Fruit fly (Drosophila melanogaster) whole organism: ENCODE results near the gene Ir7g.

Source experiments
- CG8478 ChIP-seq: fragments of >200 bp; optimal IDR thresholded peaks from 2 replicates; lab custom pipeline; 2018; ENCODE audit warnings: inconsistent platforms
- Dll ChIP-seq: fragments of >200 bp; optimal IDR thresholded peaks from 2 replicates; lab custom pipeline; 2017
- EcR ChIP-seq, 2 experiments: fragments of >200 bp; optimal IDR thresholded peaks; 2 replicates each; lab custom pipeline; 2017; ENCODE audit warnings: missing biosample characterization in 2 of 2, missing genetic modification characterization in 2 of 2, missing genetic modification reagents in 2 of 2
- pan ChIP-seq: fragments of >200 bp; optimal IDR thresholded peaks from 2 replicates; lab custom pipeline; 2017
- psq ChIP-seq: fragments of >200 bp; optimal IDR thresholded peaks from 2 replicates; lab custom pipeline; 2017
- usp ChIP-seq: fragments of >200 bp; optimal IDR thresholded peaks from 2 replicates; lab custom pipeline; 2017; ENCODE audit warnings: missing biosample characterization, missing genetic modification characterization, mixed read lengths

The Ir7g gene

DNA sequence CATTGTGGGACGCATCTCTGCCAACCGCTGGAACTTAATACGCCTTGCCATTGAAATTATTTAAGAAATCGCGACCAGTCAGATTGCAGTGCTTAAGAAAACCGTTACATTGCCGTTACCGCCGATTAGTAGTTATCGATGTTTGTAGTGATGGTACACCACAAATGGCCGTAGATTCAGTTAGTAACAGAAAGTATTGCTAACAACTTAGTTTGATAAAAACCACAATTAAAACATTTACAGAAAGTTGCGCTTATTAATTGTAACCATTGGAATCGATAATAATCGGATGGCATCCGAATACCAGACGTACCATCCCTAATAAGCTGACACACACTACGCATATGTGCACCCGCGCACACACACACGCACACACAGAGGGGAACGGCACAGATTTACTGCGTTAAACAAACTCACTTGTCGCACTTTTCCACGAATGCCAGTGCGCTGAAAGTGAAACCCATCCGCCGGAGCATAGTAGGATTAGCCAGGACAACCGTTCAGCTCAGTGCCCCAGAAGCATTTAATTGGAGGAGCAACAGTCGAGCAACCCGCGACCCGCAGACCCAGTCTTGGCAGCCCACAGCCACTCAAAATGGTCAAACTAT is 35.7 kb downstream of the Ir7g start, which contains the start of the genes hdm and Ykt6:
Gene hdm, minus strand, starts transcription at position 51 of the 608 bp plus-strand sequence.
Gene Ykt6, plus strand, starts transcription at position 329 of the 608 bp plus-strand sequence.
- no peak for TF ChIP-seq CG8478

dm6 chrX:7923063-7923462 is 38.6 kb downstream of the Ir7g start:
- TF ChIP-seq Dll (lab: Kevin White, UChicago), result no peak
- no peak for TF ChIP-seq pan (lab: Kevin White, UChicago)
- no peak for TF ChIP-seq psq (lab: Kevin White, UChicago)
- no peak for TF ChIP-seq CG8478
- TF ChIP-seq usp (GFP tag; lab: Kevin White, UChicago), result no peak
- TF ChIP-seq EcR (GFP tag; optimal IDR thresholded peaks at IDR 0.05; lab: Kevin White, UChicago), result no peak

DNA sequence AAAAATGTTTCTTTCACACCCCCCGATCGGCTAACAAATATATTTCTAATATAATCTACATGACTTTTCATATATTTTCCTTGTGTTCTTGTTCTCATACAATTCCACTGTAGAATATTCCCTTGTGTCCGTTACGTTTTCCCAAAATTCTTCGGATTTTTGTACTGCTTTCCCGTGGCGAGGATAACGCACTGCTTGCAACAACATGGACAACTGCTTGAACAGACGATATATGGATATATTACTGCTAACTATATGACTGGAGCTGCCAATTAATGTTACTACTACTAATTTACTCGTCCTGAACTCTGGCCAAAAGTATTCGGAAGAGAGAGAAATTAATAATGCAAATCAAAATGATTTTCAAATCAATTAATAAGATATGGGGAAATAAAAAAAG is 40.5 kb downstream of the Ir7g start:
- TF ChIP-seq Dll (lab: Kevin White, UChicago), result no peak
- no peak for TF ChIP-seq CG8478
- TF ChIP-seq pan (lab: Kevin White, UChicago), result no peak
- TF ChIP-seq psq (lab: Kevin White, UChicago), result no peak
- no peak for TF ChIP-seq EcR (GFP tag; optimal IDR thresholded peaks at IDR 0.05; lab: Kevin White, UChicago)

DNA sequence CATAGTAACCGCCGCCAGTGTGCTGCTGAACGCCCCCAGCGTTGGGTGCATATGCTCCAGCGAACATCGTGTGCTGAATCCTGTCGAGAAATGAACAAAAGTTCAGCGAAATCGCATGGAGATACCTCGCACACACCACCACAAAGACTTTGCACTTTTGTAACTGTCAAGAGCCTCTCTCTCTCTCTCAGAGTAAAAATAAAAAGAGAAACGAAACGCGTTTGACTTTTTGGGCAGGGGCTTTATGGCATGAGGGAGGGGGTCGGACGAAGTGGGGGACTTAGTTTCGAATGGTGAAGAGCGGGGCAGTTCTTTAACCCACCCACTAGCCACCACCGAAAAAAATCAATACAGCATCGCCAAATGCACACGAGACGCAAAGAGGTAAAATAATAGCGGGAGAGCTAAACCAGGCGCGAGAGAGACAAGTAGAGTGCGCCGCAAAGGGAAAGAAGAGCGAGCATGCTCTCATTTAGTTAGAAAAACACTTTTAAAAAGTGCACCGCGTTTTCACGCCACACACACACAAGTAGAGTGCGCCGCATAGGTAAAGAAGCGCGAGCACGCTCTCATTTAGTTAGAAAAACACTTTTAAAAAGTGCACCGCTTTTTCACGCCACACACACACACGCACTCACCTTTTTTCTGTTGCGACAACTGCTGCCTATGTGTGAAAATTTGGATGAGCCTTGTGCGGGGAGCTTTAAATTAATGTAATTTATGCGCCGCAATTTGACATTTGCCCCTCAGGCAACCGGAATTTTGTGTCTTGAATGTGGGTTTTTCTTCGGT is 46.0 kb downstream of the Ir7g start:
- TF ChIP-seq EcR (GFP tag; optimal IDR thresholded peaks at IDR 0.05; lab: Kevin White, UChicago), result no peak
- TF ChIP-seq pan (lab: Kevin White, UChicago), result no peak
- no peak for TF ChIP-seq psq (lab: Kevin White, UChicago)
- peak; percentile 84 for TF ChIP-seq Dll (lab: Kevin White, UChicago)
- TF ChIP-seq CG8478, result peak; percentile 0
- no peak for TF ChIP-seq usp (GFP tag; lab: Kevin White, UChicago)

dm6 chrX:7931028-7931549 is 46.6 kb downstream of the Ir7g start, which contains the start of gene mahe:
TSS of gene mahe (minus strand) at chrX:7931382.
- TF ChIP-seq EcR (GFP tag; optimal IDR thresholded peaks at IDR 0.05; lab: Kevin White, UChicago) (no peak), CG8478 (no peak)

- TF ChIP-seq psq (lab: Kevin White, UChicago) (no peak), usp (GFP tag; lab: Kevin White, UChicago) (no peak), EcR (GFP tag; optimal IDR thresholded peaks at IDR 0.05; lab: Kevin White, UChicago) (no peak), Dll (lab: Kevin White, UChicago) (no peak), CG8478 (no peak), pan (lab: Kevin White, UChicago) (no peak)
Measured at dm6 chrX:7933210-7933915, 48.9 kb downstream of the Ir7g start, which contains the start of the genes Dhdds and RpS14a. TSS of gene Dhdds (minus strand) at chrX:7933351. TSS of gene RpS14a (plus strand) at chrX:7933742.

DNA sequence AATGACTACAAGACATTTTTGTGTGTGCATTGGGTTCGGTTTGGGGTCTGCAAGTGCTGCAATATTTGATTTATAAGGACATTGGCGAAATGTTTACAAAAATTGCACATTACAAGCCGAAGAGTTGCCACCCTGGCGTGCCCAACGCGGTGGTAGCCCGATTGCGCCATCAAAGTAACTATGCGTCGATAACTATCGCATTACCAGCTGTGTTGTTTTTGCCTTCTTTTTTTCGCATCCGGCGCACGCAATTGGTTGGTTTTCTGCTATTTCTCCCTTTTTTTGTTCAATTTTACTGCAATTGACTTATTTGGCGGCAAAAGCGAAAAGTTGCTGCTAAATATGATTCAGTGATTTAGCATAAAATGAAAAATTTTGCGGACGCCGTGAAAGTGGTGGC is 50.2 kb downstream of the Ir7g start, which contains the start of gene RpS14b:
Gene RpS14b, plus strand, starts transcription at position 220 of the 400 bp plus-strand sequence.
- TF ChIP-seq Dll (lab: Kevin White, UChicago) (no peak), psq (lab: Kevin White, UChicago) (no peak), CG8478 (no peak), EcR (GFP tag; optimal IDR thresholded peaks at IDR 0.05; lab: Kevin White, UChicago) (no peak), pan (lab: Kevin White, UChicago) (no peak), usp (GFP tag; lab: Kevin White, UChicago) (no peak)

DNA sequence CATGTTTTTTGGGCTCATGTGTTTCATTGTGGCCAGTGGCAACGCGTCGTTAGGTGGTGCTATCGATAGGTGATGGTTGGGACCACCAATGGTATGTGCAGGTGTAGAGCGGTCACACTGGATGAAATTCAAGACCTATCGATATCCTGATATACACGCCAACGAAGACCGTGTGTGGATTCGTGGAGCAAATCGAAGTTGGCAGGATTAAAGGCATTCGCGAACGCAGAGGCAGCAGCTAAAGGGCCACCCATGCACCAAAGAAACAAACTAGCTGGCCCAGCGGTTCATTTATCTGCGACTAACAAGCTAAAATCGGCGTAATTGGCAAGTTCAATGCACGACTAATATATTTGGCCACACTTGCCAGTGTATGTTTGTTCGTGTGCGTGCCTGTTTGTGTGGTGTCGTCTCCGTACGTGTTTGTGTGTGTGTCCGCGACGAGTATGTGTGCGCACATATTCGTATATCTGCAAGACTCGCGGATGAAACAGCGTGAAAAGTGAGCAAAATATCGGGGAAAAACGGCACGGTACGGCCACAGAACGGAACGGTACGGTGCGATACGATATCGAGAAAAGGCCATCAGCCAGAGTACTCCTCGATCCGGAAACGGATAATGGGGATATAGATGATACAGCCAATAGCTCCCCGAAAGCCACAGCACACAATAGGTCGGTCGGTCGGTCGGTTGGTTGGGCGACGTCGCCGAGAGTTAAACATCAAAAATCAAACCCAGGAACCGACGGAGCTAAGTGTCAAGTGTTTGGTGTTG is 51.5 kb downstream of the Ir7g start, which contains the start of gene Ubr3:
Gene Ubr3, plus strand, starts transcription at position 99 of the 775 bp plus-strand sequence.
- TF ChIP-seq Dll (lab: Kevin White, UChicago) (no peak), CG8478 (no peak), psq (lab: Kevin White, UChicago) (no peak), usp (GFP tag; lab: Kevin White, UChicago) (no peak), pan (lab: Kevin White, UChicago) (no peak), EcR (GFP tag; optimal IDR thresholded peaks at IDR 0.05; lab: Kevin White, UChicago) (no peak)
